Fruit fly (Drosophila melanogaster) whole organism, embryonic: Measurements from ENCODE around the gene CG31798.

Experiments used
- Bgb ChIP-seq: fragments of 200-800 bp; sonication (Bioruptor generic); IDR thresholded peaks from 2 replicates; pipeline ENCODE4 v1.3.6; 2022; ENCODE audit warnings: missing biosample characterization, missing genetic modification characterization; ENCODE audit not compliant: partially characterized antibody
- CG10274 ChIP-seq: fragments of 200-800 bp; sonication (Bioruptor generic); optimal IDR thresholded peaks from 3 replicates; lab custom pipeline; 2017; ENCODE audit warnings: missing biosample characterization, mild to moderate bottlenecking, missing genetic modification characterization
- CG11093 ChIP-seq: fragments of 200-800 bp; sonication (Bioruptor generic); IDR thresholded peaks from 3 replicates; pipeline ENCODE4 v1.3.6; 2022; ENCODE audit warnings: missing biosample characterization, missing genetic modification characterization
- CG11398 ChIP-seq: fragments of 200-800 bp; sonication (Bioruptor generic); optimal IDR thresholded peaks from 2 replicates; lab custom pipeline; 2016; ENCODE audit warnings: missing biosample characterization, missing genetic modification characterization
- CG12299 ChIP-seq: fragments of 200-800 bp; sonication (Bioruptor generic); optimal IDR thresholded peaks from 2 replicates; lab custom pipeline; 2018; ENCODE audit warnings: missing biosample characterization, mild to moderate bottlenecking, missing genetic modification characterization
- CG16863 ChIP-seq: fragments of 200-800 bp; sonication (Bioruptor generic); optimal IDR thresholded peaks from 3 replicates; lab custom pipeline; 2016; ENCODE audit warnings: missing biosample characterization, missing genetic modification characterization
- CG17186 ChIP-seq: fragments of 200-800 bp; sonication (Bioruptor generic); optimal IDR thresholded peaks from 3 replicates; lab custom pipeline; 2017; ENCODE audit warnings: missing biosample characterization, missing genetic modification reagents, missing genetic modification characterization
- CG17612 ChIP-seq: fragments of 200-800 bp; sonication (Bioruptor generic); IDR thresholded peaks from 2 replicates; pipeline ENCODE4 v1.3.6; 2022; ENCODE audit warnings: missing biosample characterization, missing genetic modification characterization
- CG18476 ChIP-seq: fragments of 200-800 bp; sonication (Bioruptor generic); optimal IDR thresholded peaks from 2 replicates; lab custom pipeline; 2016; ENCODE audit warnings: missing biosample characterization, mild to moderate bottlenecking, missing genetic modification characterization
- CG2199 ChIP-seq: fragments of 200-800 bp; sonication (Bioruptor generic); IDR thresholded peaks from 3 replicates; pipeline ENCODE4 v1.3.6; 2022; ENCODE audit warnings: missing biosample characterization, missing genetic modification characterization
- CG3065 ChIP-seq: fragments of 200-800 bp; sonication (Bioruptor generic); optimal IDR thresholded peaks from 2 replicates; lab custom pipeline; 2016; ENCODE audit warnings: missing biosample characterization, missing genetic modification characterization
- CG31388 ChIP-seq: fragments of 200-800 bp; sonication (Bioruptor generic); optimal IDR thresholded peaks from 2 replicates; lab custom pipeline; 2016; ENCODE audit warnings: missing biosample characterization, missing genetic modification characterization
- CG32532 ChIP-seq: fragments of 200-800 bp; sonication (Bioruptor generic); IDR thresholded peaks from 2 replicates; pipeline ENCODE4 v1.3.6; 2022; ENCODE audit warnings: missing biosample characterization, missing genetic modification characterization
- CG3726 ChIP-seq: fragments of 200-800 bp; sonication (Bioruptor generic); IDR thresholded peaks from 3 replicates; pipeline ENCODE4, ENCODE4 v1.3.6; 2022; ENCODE audit warnings: missing biosample characterization, missing genetic modification characterization
- CG4360 ChIP-seq: fragments of 200-800 bp; sonication (Bioruptor generic); IDR thresholded peaks from 2 replicates; pipeline ENCODE4 v1.3.6; 2022; ENCODE audit warnings: missing biosample characterization, missing genetic modification characterization
- CG5180 ChIP-seq: fragments of 200-800 bp; sonication (Bioruptor generic); optimal IDR thresholded peaks from 3 replicates; lab custom pipeline; 2017; ENCODE audit warnings: missing biosample characterization, missing genetic modification characterization, mild to moderate bottlenecking, moderate library complexity, missing genetic modification reagents
- CG8359 ChIP-seq: fragments of 200-800 bp; sonication (Bioruptor generic); optimal IDR thresholded peaks from 2 replicates; lab custom pipeline; 2017; ENCODE audit warnings: missing biosample characterization, mild to moderate bottlenecking, missing genetic modification characterization, borderline replicate concordance
- CG9609 ChIP-seq: fragments of 200-800 bp; sonication (Bioruptor generic); optimal IDR thresholded peaks from 3 replicates; lab custom pipeline; 2016; ENCODE audit warnings: missing biosample characterization, missing genetic modification characterization
- Dp ChIP-seq: fragments of 200-800 bp; sonication (Bioruptor generic); optimal IDR thresholded peaks from 2 replicates; lab custom pipeline; 2018; ENCODE audit warnings: missing biosample characterization, mild to moderate bottlenecking, missing genetic modification characterization, moderate library complexity
- E2f2 ChIP-seq: fragments of 200-800 bp; sonication (Bioruptor generic); IDR thresholded peaks from 2 replicates; pipeline ENCODE4 v1.3.6; 2022; ENCODE audit warnings: missing biosample characterization, missing genetic modification characterization
- Elba2 ChIP-seq: fragments of 200-800 bp; sonication (Bioruptor generic); optimal IDR thresholded peaks from 3 replicates; lab custom pipeline; 2016; ENCODE audit warnings: missing biosample characterization, missing genetic modification characterization
- Ets65A ChIP-seq: fragments of 200-800 bp; sonication (Bioruptor generic); peaks from one replicate; lab custom pipeline; 2016; ENCODE audit warnings: missing biosample characterization, missing genetic modification characterization
- Fer3 ChIP-seq: fragments of 200-800 bp; sonication (Bioruptor generic); optimal IDR thresholded peaks from 2 replicates; lab custom pipeline; 2018; ENCODE audit warnings: missing biosample characterization, mild to moderate bottlenecking, missing genetic modification characterization, moderate library complexity
- Rx ChIP-seq: fragments of 200-800 bp; sonication (Bioruptor generic); IDR thresholded peaks from 2 replicates; pipeline ENCODE4 v1.3.6; 2022; ENCODE audit warnings: missing biosample characterization, missing genetic modification characterization
- Tbp ChIP-seq: fragments of >200 bp; optimal IDR thresholded peaks from 2 replicates; lab custom pipeline; 2018; ENCODE audit warnings: missing biosample characterization, missing genetic modification characterization
- Trl ChIP-seq, 3 experiments: fragments of >200 bp in 2 of 3; fragments of 200-800 bp in 1 of 3; sonication (Bioruptor generic) in 1 of 3; optimal IDR thresholded peaks; 2 replicates in 1 of 3; 3 replicates in 2 of 3; lab custom pipeline; 2016 to 2017; ENCODE audit warnings: missing biosample characterization in 1 of 3, missing genetic modification characterization in 1 of 3
- abd-A ChIP-seq: fragments of 200-800 bp; sonication (Bioruptor generic); optimal IDR thresholded peaks from 3 replicates; lab custom pipeline; 2019; ENCODE audit warnings: missing biosample characterization, mild to moderate bottlenecking, missing genetic modification characterization, moderate library complexity
- ac ChIP-seq: fragments of 200-800 bp; sonication (Bioruptor generic); optimal IDR thresholded peaks from 3 replicates; lab custom pipeline; 2017; ENCODE audit warnings: missing biosample characterization, mild to moderate bottlenecking, missing genetic modification characterization
- caup ChIP-seq: fragments of 200-800 bp; sonication (Bioruptor generic); optimal IDR thresholded peaks from 3 replicates; lab custom pipeline; 2017; ENCODE audit warnings: missing biosample characterization, mild to moderate bottlenecking, missing genetic modification characterization, moderate library complexity; ENCODE audit not compliant: severe bottlenecking
- dati ChIP-seq: fragments of 200-800 bp; sonication (Bioruptor generic); IDR thresholded peaks from 2 replicates; pipeline ENCODE4 v1.3.6; 2022; ENCODE audit warnings: missing biosample characterization, missing genetic modification characterization
- dimm ChIP-seq: fragments of 200-800 bp; sonication (Bioruptor generic); IDR thresholded peaks from 2 replicates; pipeline ENCODE4 v1.3.6; 2022; ENCODE audit warnings: missing biosample characterization, missing genetic modification characterization
- dmrt11E ChIP-seq: fragments of 200-800 bp; sonication (Bioruptor generic); optimal IDR thresholded peaks from 3 replicates; lab custom pipeline; 2018; ENCODE audit warnings: missing biosample characterization, mild to moderate bottlenecking, missing genetic modification characterization, moderate library complexity
- emc ChIP-seq: fragments of 200-800 bp; sonication (Bioruptor generic); optimal IDR thresholded peaks from 2 replicates; lab custom pipeline; 2016; ENCODE audit warnings: missing biosample characterization, missing genetic modification characterization
- eve ChIP-seq, 2 experiments: fragments of >200 bp; optimal IDR thresholded peaks; 2 replicates each; lab custom pipeline; 2017; ENCODE audit warnings: missing biosample characterization in 2 of 2, missing genetic modification characterization in 2 of 2
- fru ChIP-seq: fragments of >200 bp; optimal IDR thresholded peaks from 2 replicates; lab custom pipeline; 2017
- gem ChIP-seq: fragments of 200-800 bp; sonication (Bioruptor generic); optimal IDR thresholded peaks from 2 replicates; lab custom pipeline; 2019; ENCODE audit warnings: missing biosample characterization, mild to moderate bottlenecking, missing genetic modification characterization, moderate library complexity
- h ChIP-seq: fragments of >200 bp; optimal IDR thresholded peaks from 2 replicates; lab custom pipeline; 2017
- hbn ChIP-seq: fragments of 200-800 bp; sonication (Bioruptor generic); IDR thresholded peaks from 2 replicates; pipeline ENCODE4 v1.3.6; 2022; ENCODE audit warnings: missing biosample characterization, missing genetic modification characterization; ENCODE audit not compliant: partially characterized antibody
- ind ChIP-seq: fragments of 200-800 bp; sonication (Bioruptor generic); optimal IDR thresholded peaks from 3 replicates; lab custom pipeline; 2016; ENCODE audit warnings: missing biosample characterization, missing genetic modification characterization
- insv ChIP-seq, 2 experiments: fragments of 200-800 bp; sonication (Bioruptor generic); optimal IDR thresholded peaks; 3 replicates each; lab custom pipeline; 2016 to 2018; ENCODE audit warnings: missing biosample characterization in 2 of 2, missing genetic modification characterization in 2 of 2
- inv ChIP-seq: fragments of 200-800 bp; sonication (Bioruptor generic); IDR thresholded peaks from 2 replicates; pipeline ENCODE4 v1.3.6; 2022; ENCODE audit warnings: missing biosample characterization, missing genetic modification characterization; ENCODE audit not compliant: partially characterized antibody
- scrt ChIP-seq: fragments of 200-800 bp; sonication (Bioruptor generic); optimal IDR thresholded peaks from 2 replicates; lab custom pipeline; 2018; ENCODE audit warnings: missing biosample characterization, mild to moderate bottlenecking, missing genetic modification characterization, moderate library complexity
- sens-2 ChIP-seq: fragments of 200-800 bp; sonication (Bioruptor generic); IDR thresholded peaks from 2 replicates; pipeline ENCODE4 v1.3.6; 2022; ENCODE audit warnings: missing biosample characterization, missing genetic modification characterization
- seq ChIP-seq: fragments of 200-800 bp; sonication (Bioruptor generic); IDR thresholded peaks from 2 replicates; pipeline ENCODE4 v1.3.6; 2022; ENCODE audit warnings: missing biosample characterization, missing genetic modification characterization
- shn ChIP-seq: fragments of 200-800 bp; sonication (Bioruptor generic); optimal IDR thresholded peaks from 3 replicates; lab custom pipeline; 2016; ENCODE audit warnings: missing biosample characterization, missing genetic modification characterization
- sna ChIP-seq: fragments of 200-800 bp; sonication (Bioruptor generic); IDR thresholded peaks from 2 replicates; pipeline ENCODE4 v1.3.6; 2022; ENCODE audit warnings: missing biosample characterization, missing genetic modification characterization; ENCODE audit not compliant: partially characterized antibody
- twi ChIP-seq: fragments of 200-800 bp; optimal IDR thresholded peaks from 2 replicates; lab custom pipeline; 2019; ENCODE audit warnings: missing biosample characterization, mild to moderate bottlenecking, missing genetic modification characterization, moderate library complexity
- tx ChIP-seq: fragments of 200-800 bp; sonication (Bioruptor generic); optimal IDR thresholded peaks from 2 replicates; lab custom pipeline; 2016; ENCODE audit warnings: missing biosample characterization, missing genetic modification characterization
- wek ChIP-seq: fragments of 200-800 bp; sonication (Bioruptor generic); optimal IDR thresholded peaks from 3 replicates; lab custom pipeline; 2018; ENCODE audit warnings: missing biosample characterization, mild to moderate bottlenecking, missing genetic modification characterization, moderate library complexity
- zen2 ChIP-seq: fragments of 200-800 bp; sonication (Bioruptor generic); IDR thresholded peaks from 3 replicates; pipeline ENCODE4 v1.3.6; 2022; ENCODE audit warnings: missing biosample characterization, missing genetic modification characterization; ENCODE audit not compliant: partially characterized antibody

CG31798 gene

DNA sequence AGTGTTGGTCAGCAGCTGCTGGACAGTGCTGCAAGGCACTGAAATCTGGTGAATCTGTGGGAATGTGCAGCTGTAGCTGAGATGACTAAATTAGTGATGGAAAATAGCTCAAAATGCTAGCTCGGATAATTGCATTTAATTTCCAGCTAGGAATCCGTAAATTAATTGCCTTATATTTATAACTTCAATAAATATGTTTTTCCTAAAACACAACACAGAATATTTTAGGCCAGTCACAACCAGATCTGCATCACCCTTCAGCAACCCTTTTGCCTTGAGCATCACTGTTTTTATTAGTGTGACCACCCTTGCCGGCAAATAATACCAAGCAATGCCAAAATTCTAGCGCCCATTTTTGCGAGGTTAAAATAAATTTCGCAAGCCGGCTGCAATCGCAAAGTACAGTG is 50.8 kb downstream of the CG31798 start, which contains the start of gene Hs2st:
Hs2st (minus strand) TSS at position 17 of the 407 bp plus-strand sequence.
- peak; percentile 84 for TF ChIP-seq CG11398 (GFP tag; lab: Kevin White, UChicago)
- TF ChIP-seq CG18476, result peak; percentile 93
- no peak; the same call in 1 of the 2 replicates for TF ChIP-seq sna
- TF ChIP-seq Trl (optimal IDR thresholded peaks at IDR 0.05; lab: Kevin White, UChicago), result peak in 1 of 2 experiments; percentile 1
- peak; percentile 96 for TF ChIP-seq Trl (GFP tag; optimal IDR thresholded peaks at IDR 0.05; lab: Kevin White, UChicago)
- peak; percentile 85 for TF ChIP-seq CG3065 (GFP tag; lab: Kevin White, UChicago)
- peak; percentile 66 for TF ChIP-seq CG10274 (GFP tag; lab: Kevin White, UChicago)
- no peak for TF ChIP-seq scrt (GFP tag; lab: Kevin White, UChicago)
- TF ChIP-seq wek (GFP tag; lab: Kevin White, UChicago), result peak; percentile 46
- TF ChIP-seq Ets65A (GFP tag; lab: Kevin White, UChicago), result peak; percentile 100
- TF ChIP-seq CG32532 (GFP tag; lab: Robert Waterston, UW), result peak; percentile 95
- TF ChIP-seq Fer3, result peak; percentile 88
- TF ChIP-seq CG16863 (GFP tag; lab: Kevin White, UChicago), result peak; percentile 86
- peak; percentile 53; the same call in 1 of the 2 replicates for TF ChIP-seq dati
- peak; percentile 97 for TF ChIP-seq ind (GFP tag; lab: Kevin White, UChicago)
- TF ChIP-seq sens-2 (GFP tag; lab: Robert Waterston, UW), result peak; percentile 76
- peak; percentile 96 for TF ChIP-seq CG9609
- no peak for TF ChIP-seq zen2 (GFP tag; lab: Robert Waterston, UW)
- peak; percentile 97 for TF ChIP-seq shn
- TF ChIP-seq Dp, result peak; percentile 67
- peak; percentile 89 for TF ChIP-seq dmrt11E
- peak; percentile 81 for TF ChIP-seq CG12299
- peak; percentile 29; the same call in 1 of the 2 replicates for TF ChIP-seq inv (GFP tag; lab: Robert Waterston, UW)
- peak; percentile 90 for TF ChIP-seq Rx (GFP tag; lab: Robert Waterston, UW)
- peak; percentile 78 for TF ChIP-seq CG17612
- TF ChIP-seq twi (tag; lab: Kevin White, UChicago), result peak; percentile 86
- TF ChIP-seq Tbp (GFP tag; lab: Kevin White, UChicago), result peak; percentile 65
- peak; percentile 94 for TF ChIP-seq gem (tag; lab: Kevin White, UChicago)
- TF ChIP-seq eve (GFP tag; optimal IDR thresholded peaks at IDR 0.05; lab: Kevin White, UChicago), result peak in 1 of 2 experiments; percentile 81
- TF ChIP-seq caup (GFP tag; lab: Kevin White, UChicago), result peak; percentile 92
- TF ChIP-seq CG5180 (GFP tag; lab: Kevin White, UChicago), result peak; percentile 52
- no peak for TF ChIP-seq fru (lab: Kevin White, UChicago)
- peak; percentile 84 for TF ChIP-seq emc (GFP tag; lab: Kevin White, UChicago)
- TF ChIP-seq insv (GFP tag; optimal IDR thresholded peaks at IDR 0.05; lab: Kevin White, UChicago), result peak in 1 of 2 experiments; percentile 75
- TF ChIP-seq CG31388 (GFP tag; lab: Kevin White, UChicago), result peak; percentile 72
- no peak for TF ChIP-seq hbn (GFP tag; lab: Robert Waterston, UW)
- peak; percentile 59 for TF ChIP-seq ac (GFP tag; lab: Kevin White, UChicago)
- peak; percentile 84 for TF ChIP-seq CG17186 (GFP tag; lab: Kevin White, UChicago)
- peak; percentile 92 for TF ChIP-seq CG11093 (GFP tag; lab: Robert Waterston, UW)
- 0 out of 2 replicates have a peak, but pooled peaks have one; percentile 4 for TF ChIP-seq dimm
- peak; percentile 79 for TF ChIP-seq E2f2 (GFP tag; lab: Robert Waterston, UW)
- TF ChIP-seq CG2199 (GFP tag; lab: Robert Waterston, UW), result peak; percentile 79; the same call in 1 of the 3 replicates
- no peak for TF ChIP-seq abd-A
- TF ChIP-seq CG4360 (GFP tag; lab: Robert Waterston, UW), result no peak
- 0 out of 2 replicates have a peak, but pooled peaks have one; percentile 17 for TF ChIP-seq Bgb
- no peak for TF ChIP-seq h (lab: Kevin White, UChicago)
- TF ChIP-seq Elba2 (GFP tag; lab: Kevin White, UChicago), result peak; percentile 84
- TF ChIP-seq tx (GFP tag; lab: Kevin White, UChicago), result peak; percentile 96
- peak; percentile 86 for TF ChIP-seq seq (GFP tag; lab: Robert Waterston, UW)
- peak; percentile 37 for TF ChIP-seq CG8359
- peak; percentile 91; the same call in 2 of the 3 replicates for TF ChIP-seq CG3726 (GFP tag; lab: Robert Waterston, UW)
